Fruit fly (Drosophila melanogaster) whole organism, embryonic: ENCODE measurements around the gene CG31459.

ENCODE experiments used
- CG16815 ChIP-seq: fragments of 200-800 bp; sonication (Bioruptor generic); optimal IDR thresholded peaks from 3 replicates; lab custom pipeline; 2017; ENCODE audit warnings: missing biosample characterization, mild to moderate bottlenecking, missing genetic modification characterization
- chif ChIP-seq, 2 experiments: fragments of 200-800 bp; sonication (Bioruptor generic); optimal IDR thresholded peaks; 3 replicates each; lab custom pipeline; 2016; ENCODE audit warnings: missing biosample characterization in 2 of 2, missing genetic modification characterization in 2 of 2

DNA sequence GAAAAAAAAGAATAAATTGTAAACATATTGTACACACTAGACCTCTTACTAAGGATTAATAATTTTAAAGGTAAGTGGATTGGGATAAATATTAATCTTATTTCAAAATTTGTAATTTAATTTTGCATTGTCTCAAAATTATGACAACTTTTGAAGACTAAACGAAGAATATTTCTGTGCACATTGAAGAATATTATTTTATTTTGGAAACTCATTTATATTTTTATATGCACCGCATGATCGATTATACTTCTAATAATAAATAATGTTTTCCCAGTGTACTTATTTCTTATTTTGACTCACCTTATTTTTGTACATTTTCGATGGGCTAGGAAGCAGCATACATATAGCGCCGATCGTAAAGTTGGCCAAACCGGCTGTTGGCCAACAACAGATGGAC, 3.2 kb downstream of the CG31459 start:
- TF ChIP-seq CG16815 (no peak), chif (GFP tag; optimal IDR thresholded peaks at IDR 0.05; lab: Kevin White, UChicago) (no peak)
